2 fruit fly cellular contexts compared by ENCODE assay signal in genomic region chr3R:10597606-10598565, dm6.
TF ChIP-seq lines count a peak whose summit lies in the region.

No protein-coding gene starts in this region.

TF ChIP-seq in whole organism, embryonic, 481 proteins besides CTCF, POLR2A, EP300 and RAD21 (continued from another document and continues in another):
- TF ChIP-seq HLH4C (GFP tag; IDR thresholded peaks at IDR 0.05; lab: Robert Waterston, UW; ENCODE audit: partially characterized antibody): no peak
- TF ChIP-seq onecut (GFP tag; IDR thresholded peaks at IDR 0.05; lab: Robert Waterston, UW): peak; percentile 78
- no peak for TF ChIP-seq pb (GFP tag; optimal IDR thresholded peaks at IDR 0.05; lab: Kevin White, UChicago)
- TF ChIP-seq en (GFP tag; optimal IDR thresholded peaks at IDR 0.05; lab: Kevin White, UChicago): no peak
- TF ChIP-seq nmo (GFP tag; optimal IDR thresholded peaks at IDR 0.05; lab: Kevin White, UChicago): peak; percentile 87
- TF ChIP-seq gce (GFP tag; IDR thresholded peaks at IDR 0.05; lab: Robert Waterston, UW): peak; percentile 65; the same call in 1 of the 3 replicates
- peak; percentile 91 for TF ChIP-seq CG2678 (tag; optimal IDR thresholded peaks at IDR 0.05; lab: Kevin White, UChicago)
- TF ChIP-seq CG7987 (GFP tag; optimal IDR thresholded peaks at IDR 0.05; lab: Kevin White, UChicago): no peak
- peak; percentile 77 for TF ChIP-seq Abd-B (GFP tag; optimal IDR thresholded peaks at IDR 0.05; lab: Kevin White, UChicago)
- TF ChIP-seq CG7372 (GFP tag; IDR thresholded peaks at IDR 0.05; lab: Robert Waterston, UW): peak; percentile 77
- TF ChIP-seq tna (GFP tag; IDR thresholded peaks at IDR 0.05; lab: Robert Waterston, UW; ENCODE audit: partially characterized antibody): no peak
- peak; percentile 73 for TF ChIP-seq sd (tag; optimal IDR thresholded peaks at IDR 0.05; lab: Kevin White, UChicago)
- peak; percentile 80 for TF ChIP-seq Asciz (GFP tag; optimal IDR thresholded peaks at IDR 0.05; lab: Kevin White, UChicago)
- peak; percentile 64 for TF ChIP-seq CG13775 (GFP tag; optimal IDR thresholded peaks at IDR 0.05; lab: Kevin White, UChicago)
- peak; percentile 92 for TF ChIP-seq row (GFP tag; IDR thresholded peaks at IDR 0.05; lab: Robert Waterston, UW)
- TF ChIP-seq Awh (GFP tag; IDR thresholded peaks at IDR 0.05; lab: Robert Waterston, UW): peak; percentile 84
- no peak for TF ChIP-seq Scr (GFP tag; IDR thresholded peaks at IDR 0.05; lab: Robert Waterston, UW; ENCODE audit: partially characterized antibody)
- peak; percentile 87 for TF ChIP-seq CG12391 (tag; optimal IDR thresholded peaks at IDR 0.05; lab: Kevin White, UChicago)
- peak; percentile 89 for TF ChIP-seq H2.0 (GFP tag; IDR thresholded peaks at IDR 0.05; lab: Robert Waterston, UW)
- peak; percentile 77 for TF ChIP-seq sqz (GFP tag; optimal IDR thresholded peaks at IDR 0.05; lab: Kevin White, UChicago)
- TF ChIP-seq kay (GFP tag; optimal IDR thresholded peaks at IDR 0.05; lab: Kevin White, UChicago): peak; percentile 66
- peak; percentile 13 for TF ChIP-seq Dad (GFP tag; optimal IDR thresholded peaks at IDR 0.05; lab: Kevin White, UChicago)
- no peak for TF ChIP-seq da (GFP tag; optimal IDR thresholded peaks at IDR 0.05; lab: Kevin White, UChicago)
- TF ChIP-seq CG1792 (GFP tag; optimal IDR thresholded peaks at IDR 0.05; lab: Kevin White, UChicago): no peak
- TF ChIP-seq CG18476 (GFP tag; optimal IDR thresholded peaks at IDR 0.05; lab: Kevin White, UChicago): peak; percentile 70
- peak; percentile 91 for TF ChIP-seq ken (GFP tag; IDR thresholded peaks at IDR 0.05; lab: Robert Waterston, UW)
- peak; percentile 91 for TF ChIP-seq sens (GFP tag; lab: Kevin White, UChicago)
- TF ChIP-seq CG4854 (GFP tag; optimal IDR thresholded peaks at IDR 0.05; lab: Kevin White, UChicago): peak; percentile 63
- TF ChIP-seq D (optimal IDR thresholded peaks at IDR 0.05; lab: Kevin White, UChicago): peak; percentile 76
- peak; percentile 76 for TF ChIP-seq D (GFP tag; optimal IDR thresholded peaks at IDR 0.05; lab: Kevin White, UChicago)
- peak; percentile 57 for TF ChIP-seq CG6765 (GFP tag; optimal IDR thresholded peaks at IDR 0.05; lab: Kevin White, UChicago)
- TF ChIP-seq nerfin-1 (tag; optimal IDR thresholded peaks at IDR 0.05; lab: Kevin White, UChicago): peak; percentile 84
- peak; percentile 69 for TF ChIP-seq CG1233 (GFP tag; optimal IDR thresholded peaks at IDR 0.05; lab: Kevin White, UChicago)
- TF ChIP-seq stc (GFP tag; IDR thresholded peaks at IDR 0.05; lab: Robert Waterston, UW): peak; percentile 86
- peak; percentile 63 for TF ChIP-seq Mad (GFP tag; optimal IDR thresholded peaks at IDR 0.05; lab: Kevin White, UChicago)
- TF ChIP-seq CG43689 (GFP tag; IDR thresholded peaks at IDR 0.05; lab: Robert Waterston, UW): 0 out of 2 replicates have a peak, but pooled peaks have one; percentile 56
- TF ChIP-seq Hr51 (GFP tag; optimal IDR thresholded peaks at IDR 0.05; lab: Kevin White, UChicago): peak; percentile 67 to 92
- peak; percentile 75 for TF ChIP-seq CG9215 (GFP tag; IDR thresholded peaks at IDR 0.05; lab: Robert Waterston, UW)
- peak; percentile 12 for TF ChIP-seq gro (GFP tag; optimal IDR thresholded peaks at IDR 0.05; lab: Kevin White, UChicago)
- TF ChIP-seq ase (GFP tag; IDR thresholded peaks at IDR 0.05; lab: Robert Waterston, UW): peak; percentile 80
- TF ChIP-seq Nf-YB (GFP tag; optimal IDR thresholded peaks at IDR 0.05; lab: Kevin White, UChicago): peak; percentile 52
- TF ChIP-seq Mrtf (GFP tag; IDR thresholded peaks at IDR 0.05; lab: Robert Waterston, UW): peak; percentile 87
- TF ChIP-seq nerfin-2 (GFP tag; IDR thresholded peaks at IDR 0.05; lab: Robert Waterston, UW; ENCODE audit: partially characterized antibody): no peak
- TF ChIP-seq lilli (GFP tag; optimal IDR thresholded peaks at IDR 0.05; lab: Kevin White, UChicago): peak; percentile 84
- no peak for TF ChIP-seq CG14965 (GFP tag; optimal IDR thresholded peaks at IDR 0.05; lab: Kevin White, UChicago; ENCODE audit: borderline replicate concordance)
- peak; percentile 67 for TF ChIP-seq mam (GFP tag; optimal IDR thresholded peaks at IDR 0.05; lab: Kevin White, UChicago)
- TF ChIP-seq mld (GFP tag; IDR thresholded peaks at IDR 0.05; lab: Robert Waterston, UW; ENCODE audit: partially characterized antibody): no peak
- TF ChIP-seq sisA (GFP tag; IDR thresholded peaks at IDR 0.05; lab: Robert Waterston, UW): peak; percentile 89
- peak; percentile 92 for TF ChIP-seq vvl (GFP tag; IDR thresholded peaks at IDR 0.05; lab: Robert Waterston, UW)
- peak; percentile 80 for TF ChIP-seq Gug (GFP tag; IDR thresholded peaks at IDR 0.05; lab: Robert Waterston, UW)
- TF ChIP-seq CG1024 (GFP tag; IDR thresholded peaks at IDR 0.05; lab: Robert Waterston, UW): peak; percentile 72
- no peak for TF ChIP-seq gfzf (GFP tag; optimal IDR thresholded peaks at IDR 0.05; lab: Kevin White, UChicago)
- peak; percentile 87 for TF ChIP-seq CG18262 (tag; optimal IDR thresholded peaks at IDR 0.05; lab: Kevin White, UChicago)
- TF ChIP-seq ac (GFP tag; optimal IDR thresholded peaks at IDR 0.05; lab: Kevin White, UChicago): peak; percentile 52
- no peak for TF ChIP-seq gcm2 (GFP tag; optimal IDR thresholded peaks at IDR 0.05; lab: Kevin White, UChicago)
- no peak for TF ChIP-seq Neu2 (GFP tag; optimal IDR thresholded peaks at IDR 0.05; lab: Kevin White, UChicago; ENCODE audit: borderline replicate concordance)
- TF ChIP-seq Atf3 (GFP tag; optimal IDR thresholded peaks at IDR 0.05; lab: Kevin White, UChicago): peak; percentile 39
- peak; percentile 90 for TF ChIP-seq CG17359 (tag; optimal IDR thresholded peaks at IDR 0.05; lab: Kevin White, UChicago)
- peak; percentile 84 for TF ChIP-seq CG17829 (tag; optimal IDR thresholded peaks at IDR 0.05; lab: Kevin White, UChicago)
- peak; percentile 47 for TF ChIP-seq CG18011 (GFP tag; optimal IDR thresholded peaks at IDR 0.05; lab: Kevin White, UChicago)
- TF ChIP-seq Ets65A (GFP tag; lab: Kevin White, UChicago): peak; percentile 93
- 0 out of 3 replicates have a peak, but pooled peaks have one; percentile 15 for TF ChIP-seq CG2199 (GFP tag; IDR thresholded peaks at IDR 0.05; lab: Robert Waterston, UW)
- no peak for TF ChIP-seq br (optimal IDR thresholded peaks at IDR 0.05; lab: Kevin White, UChicago)
- TF ChIP-seq CG3281 (GFP tag; optimal IDR thresholded peaks at IDR 0.05; lab: Kevin White, UChicago): peak; percentile 84
- peak; percentile 77 for TF ChIP-seq CG10267 (tag; optimal IDR thresholded peaks at IDR 0.05; lab: Kevin White, UChicago)

TF ChIP-seq in whole organism, prepupa, 60 proteins besides CTCF, POLR2A, EP300 and RAD21 (continued from another document):
- TF ChIP-seq CG16779 (tag; optimal IDR thresholded peaks at IDR 0.05; lab: Kevin White, UChicago) (no peak), Met (GFP tag; optimal IDR thresholded peaks at IDR 0.05; lab: Kevin White, UChicago) (no peak), achi (GFP tag; optimal IDR thresholded peaks at IDR 0.05; lab: Kevin White, UChicago) (peak; percentile 8), CG32006 (GFP tag; optimal IDR thresholded peaks at IDR 0.05; lab: Kevin White, UChicago) (peak; percentile 36), CG11902 (GFP tag; optimal IDR thresholded peaks at IDR 0.05; lab: Kevin White, UChicago) (no peak), Eip78C (GFP tag; lab: Kevin White, UChicago) (peak; percentile 58), Blimp-1 (GFP tag; optimal IDR thresholded peaks at IDR 0.05; lab: Kevin White, UChicago) (no peak), topi (GFP tag; optimal IDR thresholded peaks at IDR 0.05; lab: Kevin White, UChicago) (no peak), Hr38 (GFP tag; optimal IDR thresholded peaks at IDR 0.05; lab: Kevin White, UChicago) (no peak), CG10669 (GFP tag; optimal IDR thresholded peaks at IDR 0.05; lab: Kevin White, UChicago) (peak; percentile 6), Hr4 (GFP tag; optimal IDR thresholded peaks at IDR 0.05; lab: Kevin White, UChicago) (peak; percentile 17), CG4318 (GFP tag; optimal IDR thresholded peaks at IDR 0.05; lab: Kevin White, UChicago) (peak; percentile 7), CG11294 (GFP tag; IDR thresholded peaks at IDR 0.05; lab: Robert Waterston, UW) (peak; percentile 40; the same call in 1 of the 2 replicates), CG7368 (GFP tag; optimal IDR thresholded peaks at IDR 0.05; lab: Kevin White, UChicago) (no peak), CG10631 (GFP tag; optimal IDR thresholded peaks at IDR 0.05; lab: Kevin White, UChicago) (peak; percentile 25), cyc (GFP tag; optimal IDR thresholded peaks at IDR 0.05; lab: Kevin White, UChicago) (no peak), acj6 (GFP tag; optimal IDR thresholded peaks at IDR 0.05; lab: Kevin White, UChicago) (peak; percentile 16), pdm3 (GFP tag; optimal IDR thresholded peaks at IDR 0.05; lab: Kevin White, UChicago) (peak; percentile 3)
